Worm (Caenorhabditis elegans) whole organism, mixed stage, embryonic: Measurements from ENCODE around the gene C03F11.2.

Experiments used
- ces-1 ChIP-seq: fragments of 150-350 bp; optimal IDR thresholded peaks from 2 replicates; lab custom pipeline; 2014; ENCODE audit warnings: missing biosample characterization, missing genetic modification reagents, missing genetic modification characterization
- elt-1 ChIP-seq: sonication (generic microtip); optimal IDR thresholded peaks from 2 replicates; lab custom pipeline; 2017; ENCODE audit warnings: missing genetic modification characterization, mild to moderate bottlenecking, missing compliant biosample characterization, antibody characterized with exemption, moderate library complexity, borderline replicate concordance; ENCODE audit not compliant: insufficient read depth
- elt-3 ChIP-seq: fragments of 150-350 bp; optimal IDR thresholded peaks from 2 replicates; lab custom pipeline; 2014; ENCODE audit warnings: missing biosample characterization, missing genetic modification characterization
- ham-2 ChIP-seq: fragments of 200-800 bp; sonication (Bioruptor generic); optimal IDR thresholded peaks from 2 replicates; lab custom pipeline; 2018; ENCODE audit warnings: mild to moderate bottlenecking, missing genetic modification characterization, missing compliant biosample characterization
- nhr-76 ChIP-seq: sonication (generic microtip); optimal IDR thresholded peaks from 2 replicates; lab custom pipeline; 2017; ENCODE audit warnings: missing biosample characterization, missing genetic modification characterization
- snpc-4 ChIP-seq: fragments of 150-350 bp; optimal IDR thresholded peaks from 2 replicates; lab custom pipeline; 2014; ENCODE audit warnings: missing biosample characterization, missing genetic modification characterization

- TF ChIP-seq ham-2 (GFP tag; lab: Kevin White, UChicago): peak; percentile 44
- no peak for TF ChIP-seq elt-1 (tag; lab: Kevin White, UChicago)
- TF ChIP-seq elt-3 (tag; lab: Kevin White, UChicago): no peak
- no peak for TF ChIP-seq snpc-4 (tag; lab: Kevin White, UChicago)
- TF ChIP-seq ces-1 (GFP tag; lab: Kevin White, UChicago): no peak
- TF ChIP-seq nhr-76 (tag; lab: Kevin White, UChicago): no peak
Observed at ce11 chrX:5354022-5354876, 43.0 kb downstream of the C03F11.2 start, which contains the start of gene pfn-2.
